Worm (Caenorhabditis elegans): ENCODE data around the gene kvs-3.

DNA sequence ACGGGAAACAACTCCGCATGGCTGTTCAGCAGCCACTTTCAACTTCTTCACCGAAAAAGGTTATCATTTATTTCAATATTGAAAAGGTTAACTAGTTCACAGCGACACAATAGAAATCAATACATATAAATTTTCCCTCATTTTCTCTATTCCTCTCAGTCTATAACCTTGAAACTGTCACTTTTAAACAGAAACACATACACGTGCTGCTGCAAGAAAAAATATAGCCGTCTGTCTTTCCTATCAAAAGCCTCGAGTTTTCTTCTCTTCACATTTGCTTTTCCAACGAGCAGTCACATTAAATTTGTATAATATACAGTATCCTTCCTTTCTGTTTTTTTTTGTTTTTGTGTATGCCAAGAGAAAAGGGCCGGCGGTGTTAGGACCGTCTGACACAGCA lies 6.1 kb downstream of the kvs-3 start:
- TF ChIP-seq elt-2 (tag; optimal IDR thresholded peaks at IDR 0.05) (no peak), fos-1 (tag; optimal IDR thresholded peaks at IDR 0.05) (no peak), zag-1 (tag; optimal IDR thresholded peaks at IDR 0.05) (no peak), ets-5 (GFP tag; IDR thresholded peaks at IDR 0.05) (no peak), nhr-12 (tag; optimal IDR thresholded peaks at IDR 0.05) (no peak), ceh-88 (GFP tag; IDR thresholded peaks at IDR 0.05) (no peak)

All from whole organism, L1 larva.